Fruit fly (Drosophila melanogaster) whole organism, adult: ENCODE data around the gene CG42852.
A peak's percentile ranks its signal among the peaks of the same experiment; 100 is the strongest.

Source experiments
- CG11617 ChIP-seq: fragments of 200-800 bp; sonication (Bioruptor generic); optimal IDR thresholded peaks from 2 replicates; lab custom pipeline; 2017; ENCODE audit warnings: mild to moderate bottlenecking, missing biosample characterization, missing genetic modification reagents, missing genetic modification characterization
- CG12768 ChIP-seq: fragments of 200-800 bp; sonication (Bioruptor generic); optimal IDR thresholded peaks from 2 replicates; lab custom pipeline; 2017; ENCODE audit warnings: missing biosample characterization, missing genetic modification characterization, mild to moderate bottlenecking, moderate library complexity, missing genetic modification reagents
- CG14711 ChIP-seq: fragments of 200-800 bp; sonication (Bioruptor generic); optimal IDR thresholded peaks from 2 replicates; lab custom pipeline; 2018; ENCODE audit warnings: missing biosample characterization, mild to moderate bottlenecking, missing genetic modification characterization, moderate library complexity
- CG1620 ChIP-seq: fragments of 200-800 bp; sonication (Bioruptor generic); optimal IDR thresholded peaks from 2 replicates; lab custom pipeline; 2016; ENCODE audit warnings: missing biosample characterization, missing genetic modification characterization
- CG33017 ChIP-seq: fragments of 200-800 bp; sonication (Bioruptor generic); optimal IDR thresholded peaks from 2 replicates; lab custom pipeline; 2018; ENCODE audit warnings: missing biosample characterization, mild to moderate bottlenecking, missing genetic modification characterization, moderate library complexity
- CG5204 ChIP-seq: fragments of 200-800 bp; sonication (Bioruptor generic); optimal IDR thresholded peaks from 2 replicates; lab custom pipeline; 2016; ENCODE audit warnings: missing biosample characterization, missing genetic modification characterization
- CG7045 ChIP-seq: fragments of 200-800 bp; sonication (Bioruptor generic); optimal IDR thresholded peaks from 2 replicates; lab custom pipeline; 2017; ENCODE audit warnings: missing biosample characterization, mild to moderate bottlenecking, missing genetic modification characterization
- CG7101 ChIP-seq: fragments of 200-800 bp; sonication (Bioruptor generic); optimal IDR thresholded peaks from 2 replicates; lab custom pipeline; 2018; ENCODE audit warnings: missing biosample characterization, mild to moderate bottlenecking, missing genetic modification characterization, moderate library complexity
- Clk ChIP-seq: fragments of 200-800 bp; sonication (Bioruptor generic); optimal IDR thresholded peaks from 2 replicates; lab custom pipeline; 2017; ENCODE audit warnings: missing biosample characterization, missing genetic modification characterization
- Crg-1 ChIP-seq: fragments of 200-800 bp; sonication (Bioruptor generic); optimal IDR thresholded peaks from 2 replicates; lab custom pipeline; 2016; ENCODE audit warnings: missing biosample characterization, missing genetic modification characterization
- Hr96 ChIP-seq: fragments of 200-800 bp; sonication (Bioruptor generic); optimal IDR thresholded peaks from 2 replicates; lab custom pipeline; 2016; ENCODE audit warnings: missing biosample characterization, missing genetic modification characterization
- Mnt ChIP-seq: fragments of 200-800 bp; sonication (Bioruptor generic); optimal IDR thresholded peaks from 2 replicates; lab custom pipeline; 2016; ENCODE audit warnings: missing biosample characterization, mild to moderate bottlenecking, missing genetic modification characterization
- cic ChIP-seq: fragments of 200-800 bp; sonication (Bioruptor generic); optimal IDR thresholded peaks from 2 replicates; lab custom pipeline; 2017; ENCODE audit warnings: missing biosample characterization, mild to moderate bottlenecking, missing genetic modification characterization, moderate library complexity
- cnc ChIP-seq, 2 experiments: fragments of >200 bp; optimal IDR thresholded peaks; 2 replicates each; lab custom pipeline; 2017
- kay ChIP-seq: fragments of 200-800 bp; sonication (Bioruptor generic); peaks from one replicate; lab custom pipeline; 2016; ENCODE audit warnings: missing biosample characterization, missing genetic modification characterization, borderline replicate concordance
- ovo ChIP-seq: fragments of 200-800 bp; sonication (Bioruptor generic); optimal IDR thresholded peaks from 2 replicates; lab custom pipeline; 2016; ENCODE audit warnings: missing biosample characterization, missing genetic modification characterization
- pad ChIP-seq: fragments of 200-800 bp; sonication (Bioruptor generic); optimal IDR thresholded peaks from 3 replicates; lab custom pipeline; 2017; ENCODE audit warnings: missing biosample characterization, missing genetic modification characterization, mild to moderate bottlenecking, moderate library complexity, missing genetic modification reagents
- tj ChIP-seq: fragments of 200-800 bp; sonication (Bioruptor generic); optimal IDR thresholded peaks from 3 replicates; lab custom pipeline; 2017; ENCODE audit warnings: missing biosample characterization, mild to moderate bottlenecking, missing genetic modification characterization, moderate library complexity
- toe ChIP-seq: fragments of 200-800 bp; sonication (Bioruptor generic); optimal IDR thresholded peaks from 2 replicates; lab custom pipeline; 2016; ENCODE audit warnings: missing biosample characterization, missing genetic modification characterization

The CG42852 gene

DNA sequence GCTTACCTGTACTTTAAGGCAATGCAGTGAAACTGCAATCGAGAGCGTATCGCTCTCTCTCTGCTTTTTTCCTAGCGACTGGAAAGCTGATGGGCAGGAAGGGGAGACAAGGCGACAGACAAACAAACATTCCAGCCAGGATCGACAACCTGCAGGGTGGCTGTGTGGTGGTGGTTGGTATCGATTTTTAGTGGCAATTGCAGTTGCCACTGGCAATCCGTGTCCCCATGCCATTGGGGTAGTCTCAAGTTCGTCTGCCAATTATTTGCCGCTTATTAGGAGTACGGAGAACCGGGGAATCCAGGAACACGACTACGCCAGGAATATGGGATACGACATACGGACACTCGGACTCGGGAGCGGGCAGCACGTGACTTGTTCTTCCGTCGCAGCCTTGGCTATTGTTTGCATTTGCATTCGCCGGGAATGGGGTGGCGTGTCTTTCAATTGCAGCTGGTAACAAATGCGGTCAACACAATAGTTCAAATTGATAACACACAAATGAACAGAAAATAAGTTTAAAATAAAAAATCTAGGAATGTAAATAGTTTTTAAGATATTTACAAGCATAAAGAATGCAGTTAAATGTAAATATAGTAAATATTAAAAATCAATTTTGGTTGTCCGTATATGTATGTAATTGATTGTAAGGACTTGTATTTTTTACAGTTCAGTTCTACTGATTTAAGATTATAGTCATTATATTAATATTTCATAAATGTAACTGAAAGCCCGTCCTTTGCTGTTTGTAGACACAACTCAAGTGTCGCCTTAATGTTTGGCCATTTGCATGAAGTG is 8.5 kb upstream of the CG42852 start:
- TF ChIP-seq CG7045 (GFP tag; lab: Kevin White, UChicago) (no peak), kay (no peak), ovo (GFP tag; lab: Kevin White, UChicago) (no peak), Crg-1 (no peak), CG12768 (GFP tag; lab: Kevin White, UChicago) (no peak), CG5204 (GFP tag; lab: Kevin White, UChicago) (no peak), CG11617 (GFP tag; lab: Kevin White, UChicago) (no peak), cnc (optimal IDR thresholded peaks at IDR 0.05; lab: Kevin White, UChicago) (no peak), CG7101 (tag; lab: Kevin White, UChicago) (no peak), CG33017 (tag; lab: Kevin White, UChicago) (no peak), Mnt (no peak), cic (GFP tag; lab: Kevin White, UChicago) (no peak), toe (GFP tag; lab: Kevin White, UChicago) (no peak), Clk (GFP tag; lab: Kevin White, UChicago) (no peak), pad (no peak), Hr96 (GFP tag; lab: Kevin White, UChicago) (no peak)

dm6 chr3L:16748343-16748742 is 6.9 kb upstream of the CG42852 start:
- no peak for TF ChIP-seq CG14711 (tag; lab: Kevin White, UChicago)

- no peak for TF ChIP-seq CG12768 (GFP tag; lab: Kevin White, UChicago)
- TF ChIP-seq pad: no peak
- TF ChIP-seq tj (GFP tag; lab: Kevin White, UChicago): no peak
- TF ChIP-seq cnc (optimal IDR thresholded peaks at IDR 0.05; lab: Kevin White, UChicago): no peak
- TF ChIP-seq ovo (GFP tag; lab: Kevin White, UChicago): no peak
- TF ChIP-seq Clk (GFP tag; lab: Kevin White, UChicago): no peak
Measured at dm6 chr3L:16749726-16750125, 5.6 kb upstream of the CG42852 start.

dm6 chr3L:16750750-16751149 is 4.5 kb upstream of the CG42852 start:
- no peak for TF ChIP-seq CG5204 (GFP tag; lab: Kevin White, UChicago)
- peak; percentile 53 for TF ChIP-seq tj (GFP tag; lab: Kevin White, UChicago)

- TF ChIP-seq Hr96 (GFP tag; lab: Kevin White, UChicago) (no peak), CG5204 (GFP tag; lab: Kevin White, UChicago) (no peak), CG1620 (GFP tag; lab: Kevin White, UChicago) (no peak), CG14711 (tag; lab: Kevin White, UChicago) (no peak), pad (no peak), Clk (GFP tag; lab: Kevin White, UChicago) (no peak), tj (GFP tag; lab: Kevin White, UChicago) (no peak), CG33017 (tag; lab: Kevin White, UChicago) (no peak), Mnt (no peak)
Measured at dm6 chr3L:16751487-16752054, 3.7 kb upstream of the CG42852 start.

- TF ChIP-seq cic (GFP tag; lab: Kevin White, UChicago) (no peak), Clk (GFP tag; lab: Kevin White, UChicago) (no peak), tj (GFP tag; lab: Kevin White, UChicago) (no peak), CG11617 (GFP tag; lab: Kevin White, UChicago) (no peak), Crg-1 (no peak), Hr96 (GFP tag; lab: Kevin White, UChicago) (no peak), CG14711 (tag; lab: Kevin White, UChicago) (no peak), Mnt (no peak), CG7101 (tag; lab: Kevin White, UChicago) (no peak), pad (no peak), ovo (GFP tag; lab: Kevin White, UChicago) (no peak), CG7045 (GFP tag; lab: Kevin White, UChicago) (no peak), CG5204 (GFP tag; lab: Kevin White, UChicago) (no peak), toe (GFP tag; lab: Kevin White, UChicago) (no peak), kay (no peak)
Measured at dm6 chr3L:16752402-16753096, 2.7 kb upstream of the CG42852 start.

DNA sequence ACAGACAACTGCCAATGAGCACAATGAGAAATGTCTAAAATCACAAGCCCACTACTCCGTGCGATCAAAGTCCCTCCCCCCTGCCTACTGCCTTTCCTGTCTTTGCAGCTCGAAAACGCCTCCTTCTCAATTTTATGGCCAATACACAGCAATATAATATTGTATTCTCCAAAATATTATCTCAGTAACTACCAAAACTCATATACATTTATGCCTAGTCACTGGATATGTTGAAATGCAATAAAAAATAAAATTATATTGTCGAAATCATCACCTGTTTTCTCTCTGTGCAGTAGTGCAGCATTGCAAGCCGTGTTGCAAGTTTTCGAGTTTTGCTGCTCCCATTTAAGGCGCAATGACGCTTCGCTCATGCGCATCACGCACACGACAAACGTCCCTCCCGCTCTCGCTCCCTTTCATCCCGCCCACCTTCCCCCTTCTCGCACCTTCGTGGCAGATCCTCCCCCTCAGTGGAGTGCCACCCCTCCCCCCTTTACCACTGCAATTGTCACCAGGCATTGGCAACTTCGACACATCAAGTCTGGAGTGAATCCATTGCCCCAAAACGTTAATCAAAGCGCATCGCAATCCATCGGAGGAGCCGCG is 3.3 kb downstream of the CG42852 start:
- TF ChIP-seq CG5204 (GFP tag; lab: Kevin White, UChicago) (no peak), CG12768 (GFP tag; lab: Kevin White, UChicago) (no peak), CG7045 (GFP tag; lab: Kevin White, UChicago) (no peak), CG14711 (tag; lab: Kevin White, UChicago) (no peak), tj (GFP tag; lab: Kevin White, UChicago) (no peak), CG1620 (GFP tag; lab: Kevin White, UChicago) (no peak), kay (no peak), CG11617 (GFP tag; lab: Kevin White, UChicago) (no peak), ovo (GFP tag; lab: Kevin White, UChicago) (no peak), cic (GFP tag; lab: Kevin White, UChicago) (no peak), Crg-1 (no peak), Clk (GFP tag; lab: Kevin White, UChicago) (no peak), pad (no peak), toe (GFP tag; lab: Kevin White, UChicago) (no peak), CG7101 (tag; lab: Kevin White, UChicago) (no peak)
